Fruit fly (Drosophila melanogaster): ENCODE data around the gene Ran-like.

Gene Ran-like

dm6 chr3L:15511688-15512250 lies 26.6 kb upstream of the Ran-like start (continued):
- TF ChIP-seq ss (GFP tag; optimal IDR thresholded peaks at IDR 0.05) (peak; percentile 39 to 44), Hr38 (GFP tag; optimal IDR thresholded peaks at IDR 0.05) (no peak), dsx (GFP tag; optimal IDR thresholded peaks at IDR 0.05; ENCODE audit: poor library complexity, severe bottlenecking) (no peak), Eip93F (GFP tag; optimal IDR thresholded peaks at IDR 0.05) (peak; percentile 33), Sox102F (GFP tag; optimal IDR thresholded peaks at IDR 0.05) (peak; percentile 37), CG11762 (GFP tag; optimal IDR thresholded peaks at IDR 0.05; ENCODE audit: insufficient read depth) (no peak), CG8319 (GFP tag; optimal IDR thresholded peaks at IDR 0.05) (no peak), svp (GFP tag) (no peak), CG10669 (GFP tag; optimal IDR thresholded peaks at IDR 0.05) (no peak), CG32006 (GFP tag; optimal IDR thresholded peaks at IDR 0.05) (no peak), CG3919 (GFP tag; optimal IDR thresholded peaks at IDR 0.05) (no peak), cyc (GFP tag; optimal IDR thresholded peaks at IDR 0.05) (no peak), net (GFP tag; optimal IDR thresholded peaks at IDR 0.05) (no peak), Met (GFP tag; optimal IDR thresholded peaks at IDR 0.05) (peak; percentile 11), Blimp-1 (GFP tag; optimal IDR thresholded peaks at IDR 0.05) (peak; percentile 78), Eip78C (GFP tag) (peak; percentile 76)

DNA sequence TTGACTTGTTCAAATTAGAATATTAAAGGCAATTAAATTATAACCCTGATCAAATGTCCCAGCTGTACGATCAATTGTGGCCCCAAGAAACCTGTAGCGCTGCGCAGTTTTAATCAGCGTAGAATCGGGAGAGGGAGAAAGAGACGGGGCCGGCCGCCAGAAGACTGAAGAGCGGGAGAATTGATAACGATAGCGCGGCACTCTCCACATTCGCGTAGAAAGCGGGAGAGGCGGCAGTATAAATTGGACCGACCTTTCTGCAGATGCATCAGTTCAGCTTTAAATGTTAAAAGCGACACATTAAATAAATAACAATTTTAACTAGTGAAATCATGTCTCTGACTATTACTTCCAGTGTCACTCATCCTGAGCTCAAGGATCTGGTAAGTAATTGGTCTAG lies 25.6 kb upstream of the Ran-like start, which contains the start of gene MsrA:
TSS of gene MsrA (plus strand) at position 266 of the 400 bp plus-strand sequence.
- no peak for TF ChIP-seq CG11902 (GFP tag; optimal IDR thresholded peaks at IDR 0.05)
- no peak for TF ChIP-seq ss (GFP tag; optimal IDR thresholded peaks at IDR 0.05)
- TF ChIP-seq Eip75B (GFP tag; optimal IDR thresholded peaks at IDR 0.05), result peak; percentile 17
- peak; percentile 37 for TF ChIP-seq vri (GFP tag; optimal IDR thresholded peaks at IDR 0.05)
- TF ChIP-seq Eip78C (GFP tag), result peak; percentile 70
- no peak for TF ChIP-seq CG1621 (tag; optimal IDR thresholded peaks at IDR 0.05)
- TF ChIP-seq CG8119 (GFP tag; IDR thresholded peaks at IDR 0.05), result 0 out of 3 replicates have a peak, but pooled peaks have one; percentile 16
- no peak for TF ChIP-seq CG6163 (GFP tag; IDR thresholded peaks at IDR 0.05)
- no peak for TF ChIP-seq fkh (GFP tag; optimal IDR thresholded peaks at IDR 0.05)
- no peak for TF ChIP-seq CG6808 (GFP tag; optimal IDR thresholded peaks at IDR 0.05)
- TF ChIP-seq pdm3 (GFP tag; optimal IDR thresholded peaks at IDR 0.05), result no peak
- TF ChIP-seq cyc (GFP tag; optimal IDR thresholded peaks at IDR 0.05), result no peak
- TF ChIP-seq CG3919 (GFP tag; optimal IDR thresholded peaks at IDR 0.05), result no peak
- TF ChIP-seq svp (GFP tag), result peak; percentile 80
- no peak for TF ChIP-seq spab (GFP tag; optimal IDR thresholded peaks at IDR 0.05)
- peak; percentile 7 for TF ChIP-seq esn (GFP tag; optimal IDR thresholded peaks at IDR 0.05)
- no peak for TF ChIP-seq Sox14 (GFP tag; optimal IDR thresholded peaks at IDR 0.05)

DNA sequence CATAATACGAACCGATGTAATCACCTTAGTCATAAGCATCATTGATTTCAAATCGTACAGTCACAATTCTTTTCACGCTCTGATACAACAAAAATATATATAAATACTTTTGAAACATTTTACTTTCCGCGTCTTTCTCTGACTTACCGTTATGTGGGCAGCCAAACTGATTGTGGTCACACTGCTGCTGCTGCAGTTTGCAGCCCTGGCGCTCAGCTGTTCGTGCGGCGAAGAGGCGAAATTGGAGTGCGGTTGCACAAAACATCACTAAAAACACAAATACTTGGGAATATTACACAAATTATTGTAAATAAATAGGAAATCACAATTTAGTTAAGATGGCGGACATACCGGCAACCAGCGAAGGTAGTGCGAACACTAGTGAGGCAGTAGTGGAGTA lies 24.2 kb upstream of the Ran-like start, which contains the start of the genes gdl and gdl-ORF39:
TSS of gene gdl (plus strand) at position 48 of the 400 bp plus-strand sequence.
TSS of gene gdl-ORF39 (plus strand) at position 48 of the 400 bp plus-strand sequence.
- no peak for TF ChIP-seq Smox (GFP tag; optimal IDR thresholded peaks at IDR 0.05)
- peak; percentile 64 for TF ChIP-seq Eip78C (GFP tag)
- no peak for TF ChIP-seq Sox102F (GFP tag; optimal IDR thresholded peaks at IDR 0.05)
- no peak for TF ChIP-seq salr (GFP tag; optimal IDR thresholded peaks at IDR 0.05)
- TF ChIP-seq CG6792 (GFP tag; optimal IDR thresholded peaks at IDR 0.05), result no peak

dm6 chr3L:15508750-15509149 lies 23.5 kb upstream of the Ran-like start, which contains the start of gene Z600:
Gene Z600 (plus strand): TSS chr3L:15509061.
- TF ChIP-seq CG6163 (GFP tag; IDR thresholded peaks at IDR 0.05) (no peak), CG1621 (tag; optimal IDR thresholded peaks at IDR 0.05) (no peak), Lpt (GFP tag; optimal IDR thresholded peaks at IDR 0.05) (no peak), Hr39 (GFP tag; optimal IDR thresholded peaks at IDR 0.05) (no peak), CG32006 (GFP tag; optimal IDR thresholded peaks at IDR 0.05) (no peak), Eip75B (GFP tag; optimal IDR thresholded peaks at IDR 0.05) (no peak), CG3919 (GFP tag; optimal IDR thresholded peaks at IDR 0.05) (no peak)
